Fruit fly (Drosophila melanogaster) whole organism, embryonic: ENCODE measurements around the gene Sec10.

Experiments
- B-H1 ChIP-seq: fragments of 200-800 bp; sonication (Bioruptor generic); IDR thresholded peaks from 3 replicates; pipeline ENCODE4 v1.3.6; 2022; ENCODE audit warnings: missing biosample characterization, missing genetic modification characterization
- CG10979 ChIP-seq: fragments of 200-800 bp; sonication (Bioruptor generic); optimal IDR thresholded peaks from 2 replicates; lab custom pipeline; 2018; ENCODE audit warnings: missing biosample characterization, mild to moderate bottlenecking, missing genetic modification characterization, moderate library complexity
- CG12219 ChIP-seq: fragments of 200-800 bp; sonication (Bioruptor generic); optimal IDR thresholded peaks from 3 replicates; lab custom pipeline; 2018; ENCODE audit warnings: missing biosample characterization, mild to moderate bottlenecking, missing genetic modification characterization
- CG13424 ChIP-seq: fragments of 200-800 bp; sonication (Bioruptor generic); optimal IDR thresholded peaks from 2 replicates; lab custom pipeline; 2019; ENCODE audit warnings: missing biosample characterization, mild to moderate bottlenecking, missing genetic modification characterization, moderate library complexity
- CG15696 ChIP-seq: fragments of 200-800 bp; sonication (Bioruptor generic); optimal IDR thresholded peaks from 2 replicates; lab custom pipeline; 2019; ENCODE audit warnings: missing biosample characterization, mild to moderate bottlenecking, missing genetic modification characterization, moderate library complexity
- CG1603 ChIP-seq: fragments of 200-800 bp; sonication (Bioruptor generic); optimal IDR thresholded peaks from 2 replicates; lab custom pipeline; 2019; ENCODE audit warnings: missing biosample characterization, mild to moderate bottlenecking, missing genetic modification characterization, moderate library complexity
- CG17361 ChIP-seq: fragments of 200-800 bp; sonication (Bioruptor generic); IDR thresholded peaks from 3 replicates; pipeline ENCODE4 v1.3.6; 2022; ENCODE audit warnings: missing biosample characterization, missing genetic modification characterization
- CG17385 ChIP-seq: fragments of 200-800 bp; sonication (Bioruptor generic); optimal IDR thresholded peaks from 3 replicates; lab custom pipeline; 2018; ENCODE audit warnings: missing biosample characterization, mild to moderate bottlenecking, missing genetic modification characterization
- CG2199 ChIP-seq: fragments of 200-800 bp; sonication (Bioruptor generic); IDR thresholded peaks from 3 replicates; pipeline ENCODE4 v1.3.6; 2022; ENCODE audit warnings: missing biosample characterization, missing genetic modification characterization
- CG3163 ChIP-seq: fragments of 200-800 bp; sonication (Bioruptor generic); optimal IDR thresholded peaks from 3 replicates; lab custom pipeline; 2016; ENCODE audit warnings: missing biosample characterization, missing genetic modification characterization
- CG4730 ChIP-seq: fragments of 200-800 bp; sonication (Bioruptor generic); IDR thresholded peaks from 2 replicates; pipeline ENCODE4 v1.3.6; 2022; ENCODE audit warnings: missing biosample characterization, missing genetic modification characterization
- CG4854 ChIP-seq: fragments of 200-800 bp; sonication (Bioruptor generic); optimal IDR thresholded peaks from 2 replicates; lab custom pipeline; 2016; ENCODE audit warnings: missing biosample characterization, missing genetic modification characterization, inconsistent platforms
- CG5180 ChIP-seq: fragments of 200-800 bp; sonication (Bioruptor generic); optimal IDR thresholded peaks from 3 replicates; lab custom pipeline; 2017; ENCODE audit warnings: missing biosample characterization, missing genetic modification characterization, mild to moderate bottlenecking, moderate library complexity, missing genetic modification reagents
- CG6813 ChIP-seq: fragments of 200-800 bp; sonication (Bioruptor generic); optimal IDR thresholded peaks from 2 replicates; lab custom pipeline; 2017; ENCODE audit warnings: missing biosample characterization, missing genetic modification characterization, mild to moderate bottlenecking, moderate library complexity, missing genetic modification reagents
- CG7745 ChIP-seq: fragments of 200-800 bp; sonication (Bioruptor generic); optimal IDR thresholded peaks from 2 replicates; lab custom pipeline; 2018; ENCODE audit warnings: missing biosample characterization, mild to moderate bottlenecking, missing genetic modification characterization, moderate library complexity
- CG7928 ChIP-seq: fragments of 200-800 bp; sonication (Bioruptor generic); optimal IDR thresholded peaks from 2 replicates; lab custom pipeline; 2017; ENCODE audit warnings: missing biosample characterization, mild to moderate bottlenecking, missing genetic modification characterization
- CHES-1-like ChIP-seq: fragments of 200-800 bp; sonication (Bioruptor generic); optimal IDR thresholded peaks from 2 replicates; lab custom pipeline; 2016; ENCODE audit warnings: missing biosample characterization, missing genetic modification characterization
- CoRest ChIP-seq: fragments of 200-800 bp; sonication (Bioruptor generic); optimal IDR thresholded peaks from 3 replicates; lab custom pipeline; 2018; ENCODE audit warnings: missing biosample characterization, mild to moderate bottlenecking, missing genetic modification characterization, moderate library complexity
- Dad ChIP-seq: fragments of 200-800 bp; sonication (Bioruptor generic); optimal IDR thresholded peaks from 3 replicates; lab custom pipeline; 2016; ENCODE audit warnings: missing biosample characterization, missing genetic modification characterization
- Fer2 ChIP-seq: fragments of 200-800 bp; sonication (Bioruptor generic); optimal IDR thresholded peaks from 2 replicates; lab custom pipeline; 2018; ENCODE audit warnings: missing biosample characterization, mild to moderate bottlenecking, missing genetic modification characterization, moderate library complexity
- H15 ChIP-seq: fragments of 200-800 bp; sonication (Bioruptor generic); IDR thresholded peaks from 3 replicates; pipeline ENCODE4 v1.3.6; 2022; ENCODE audit warnings: missing biosample characterization, missing genetic modification characterization
- Hey ChIP-seq: fragments of 200-800 bp; sonication (Bioruptor generic); optimal IDR thresholded peaks from 3 replicates; lab custom pipeline; 2018; ENCODE audit warnings: missing biosample characterization, mild to moderate bottlenecking, missing genetic modification characterization
- Hr3 ChIP-seq: fragments of 200-800 bp; sonication (Bioruptor generic); optimal IDR thresholded peaks from 3 replicates; lab custom pipeline; 2016; ENCODE audit warnings: missing biosample characterization, missing genetic modification characterization
- Mes4 ChIP-seq: fragments of 200-800 bp; sonication (Bioruptor generic); optimal IDR thresholded peaks from 2 replicates; lab custom pipeline; 2016; ENCODE audit warnings: missing biosample characterization, missing genetic modification characterization
- Optix ChIP-seq: fragments of 200-800 bp; sonication (Bioruptor generic); IDR thresholded peaks from 3 replicates; pipeline ENCODE4 v1.3.6; 2022; ENCODE audit warnings: missing biosample characterization, missing genetic modification characterization
- Sox102F ChIP-seq: fragments of 200-800 bp; sonication (Bioruptor generic); optimal IDR thresholded peaks from 2 replicates; lab custom pipeline; 2018; ENCODE audit warnings: missing biosample characterization, mild to moderate bottlenecking, missing genetic modification characterization, moderate library complexity
- Tbp ChIP-seq: fragments of >200 bp; optimal IDR thresholded peaks from 2 replicates; lab custom pipeline; 2018; ENCODE audit warnings: missing biosample characterization, missing genetic modification characterization
- Trl ChIP-seq, 3 experiments: fragments of >200 bp in 2 of 3; fragments of 200-800 bp in 1 of 3; sonication (Bioruptor generic) in 1 of 3; optimal IDR thresholded peaks; 2 replicates in 1 of 3; 3 replicates in 2 of 3; lab custom pipeline; 2016 to 2017; ENCODE audit warnings: missing biosample characterization in 1 of 3, missing genetic modification characterization in 1 of 3
- aop ChIP-seq: fragments of 200-800 bp; sonication (Bioruptor generic); IDR thresholded peaks from 2 replicates; pipeline ENCODE4 v1.3.6; 2022; ENCODE audit warnings: missing biosample characterization, missing genetic modification characterization
- caup ChIP-seq: fragments of 200-800 bp; sonication (Bioruptor generic); optimal IDR thresholded peaks from 3 replicates; lab custom pipeline; 2017; ENCODE audit warnings: missing biosample characterization, mild to moderate bottlenecking, missing genetic modification characterization, moderate library complexity; ENCODE audit not compliant: severe bottlenecking
- corto ChIP-seq: fragments of 200-800 bp; sonication (Bioruptor generic); optimal IDR thresholded peaks from 2 replicates; lab custom pipeline; 2016; ENCODE audit warnings: missing biosample characterization, mild to moderate bottlenecking, missing genetic modification characterization, moderate library complexity
- da ChIP-seq: fragments of 200-800 bp; sonication (Bioruptor generic); optimal IDR thresholded peaks from 2 replicates; lab custom pipeline; 2016; ENCODE audit warnings: missing biosample characterization, missing genetic modification characterization
- dan ChIP-seq: fragments of 200-800 bp; sonication (Bioruptor generic); IDR thresholded peaks from 2 replicates; pipeline ENCODE4 v1.3.6; 2022; ENCODE audit warnings: missing biosample characterization, missing genetic modification characterization
- dmrt11E ChIP-seq: fragments of 200-800 bp; sonication (Bioruptor generic); optimal IDR thresholded peaks from 3 replicates; lab custom pipeline; 2018; ENCODE audit warnings: missing biosample characterization, mild to moderate bottlenecking, missing genetic modification characterization, moderate library complexity
- gem ChIP-seq: fragments of 200-800 bp; sonication (Bioruptor generic); optimal IDR thresholded peaks from 2 replicates; lab custom pipeline; 2019; ENCODE audit warnings: missing biosample characterization, mild to moderate bottlenecking, missing genetic modification characterization, moderate library complexity
- her ChIP-seq: fragments of 200-800 bp; sonication (Bioruptor generic); optimal IDR thresholded peaks from 2 replicates; lab custom pipeline; 2016; ENCODE audit warnings: missing biosample characterization, missing genetic modification characterization
- ind ChIP-seq: fragments of 200-800 bp; sonication (Bioruptor generic); optimal IDR thresholded peaks from 3 replicates; lab custom pipeline; 2016; ENCODE audit warnings: missing biosample characterization, missing genetic modification characterization
- jing ChIP-seq: fragments of 200-800 bp; sonication (Bioruptor generic); optimal IDR thresholded peaks from 2 replicates; lab custom pipeline; 2018; ENCODE audit warnings: missing biosample characterization, mild to moderate bottlenecking, missing genetic modification characterization
- kay ChIP-seq: fragments of 200-800 bp; sonication (Bioruptor generic); optimal IDR thresholded peaks from 2 replicates; lab custom pipeline; 2016; ENCODE audit warnings: missing biosample characterization, missing genetic modification characterization
- lbe ChIP-seq: fragments of 200-800 bp; sonication (Bioruptor generic); optimal IDR thresholded peaks from 2 replicates; lab custom pipeline; 2016; ENCODE audit warnings: missing biosample characterization, mild to moderate bottlenecking, missing genetic modification characterization
- nau ChIP-seq: fragments of 200-800 bp; sonication (Bioruptor generic); optimal IDR thresholded peaks from 3 replicates; lab custom pipeline; 2017; ENCODE audit warnings: missing biosample characterization, mild to moderate bottlenecking, missing genetic modification characterization, missing genetic modification reagents
- phol ChIP-seq: fragments of 200-800 bp; sonication (Bioruptor generic); optimal IDR thresholded peaks from 3 replicates; lab custom pipeline; 2018; ENCODE audit warnings: missing biosample characterization, mild to moderate bottlenecking, missing genetic modification characterization, moderate library complexity
- sisA ChIP-seq: fragments of 200-800 bp; sonication (Bioruptor generic); IDR thresholded peaks from 2 replicates; pipeline ENCODE4 v1.3.6; 2022; ENCODE audit warnings: missing biosample characterization, missing genetic modification characterization
- sna ChIP-seq: fragments of 200-800 bp; sonication (Bioruptor generic); IDR thresholded peaks from 2 replicates; pipeline ENCODE4 v1.3.6; 2022; ENCODE audit warnings: missing biosample characterization, missing genetic modification characterization; ENCODE audit not compliant: partially characterized antibody
- sob ChIP-seq: fragments of 200-800 bp; sonication (Bioruptor generic); IDR thresholded peaks from 2 replicates; pipeline ENCODE4 v1.3.6; 2022; ENCODE audit warnings: missing biosample characterization, missing genetic modification characterization
- tap ChIP-seq: fragments of 200-800 bp; optimal IDR thresholded peaks from 3 replicates; lab custom pipeline; 2019; ENCODE audit warnings: missing biosample characterization, mild to moderate bottlenecking, missing genetic modification characterization, moderate library complexity
- tio ChIP-seq: fragments of 200-800 bp; sonication (Bioruptor generic); optimal IDR thresholded peaks from 2 replicates; lab custom pipeline; 2017; ENCODE audit warnings: missing biosample characterization, missing genetic modification characterization, inconsistent platforms
- ttk ChIP-seq: fragments of 200-800 bp; sonication (Bioruptor generic); IDR thresholded peaks from 2 replicates; pipeline ENCODE4 v2.1.2; 2022; ENCODE audit warnings: missing biosample characterization, missing genetic modification characterization
- wdn ChIP-seq: fragments of 200-800 bp; sonication (Bioruptor generic); IDR thresholded peaks from 2 replicates; pipeline ENCODE4 v1.3.6; 2022; ENCODE audit warnings: missing biosample characterization, missing genetic modification characterization
- wor ChIP-seq: fragments of 200-800 bp; sonication (Bioruptor generic); IDR thresholded peaks from 2 replicates; pipeline ENCODE4 v1.3.6; 2022; ENCODE audit warnings: missing biosample characterization, missing genetic modification characterization

Sec10 gene

DNA sequence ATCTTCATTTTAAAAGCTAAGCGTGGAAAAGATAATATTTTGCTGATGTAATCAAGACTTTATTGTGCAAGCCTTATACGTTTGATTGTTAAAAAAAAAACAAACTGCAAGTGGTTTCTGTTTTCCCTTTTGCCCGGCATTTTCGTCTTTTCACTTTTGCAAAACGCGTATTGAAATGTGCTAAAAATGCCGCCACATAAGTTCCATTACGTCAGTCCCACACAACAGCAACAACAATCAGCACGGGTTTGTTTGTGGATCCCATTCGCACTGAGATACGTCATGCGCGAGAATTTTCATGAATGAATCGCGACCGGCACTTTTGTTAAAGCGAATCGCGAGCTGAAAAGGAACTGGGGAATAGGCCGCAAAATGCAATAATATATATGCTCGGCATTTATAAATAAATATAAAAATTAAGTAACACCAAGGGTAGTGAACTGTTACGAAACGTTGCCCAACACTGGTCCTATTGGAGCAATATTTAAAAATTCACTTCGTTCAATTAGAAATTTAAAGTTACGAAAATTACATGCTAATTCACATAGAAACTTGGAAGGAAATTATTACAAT lies 28.5 kb upstream of the Sec10 start (continued):
- TF ChIP-seq CG17361 (GFP tag; lab: Robert Waterston, UW), result no peak
- TF ChIP-seq da, result no peak
- TF ChIP-seq sob (GFP tag; lab: Robert Waterston, UW), result no peak
- TF ChIP-seq Hr3, result peak; percentile 21
- TF ChIP-seq CG7928, result peak; percentile 5
- TF ChIP-seq dan (GFP tag; lab: Robert Waterston, UW), result no peak
- no peak for TF ChIP-seq Trl (optimal IDR thresholded peaks at IDR 0.05; lab: Kevin White, UChicago)
- peak; percentile 16 for TF ChIP-seq Trl (GFP tag; optimal IDR thresholded peaks at IDR 0.05; lab: Kevin White, UChicago)
- peak; percentile 52 for TF ChIP-seq CG1603 (tag; lab: Kevin White, UChicago)
- no peak for TF ChIP-seq CG4730 (GFP tag; lab: Robert Waterston, UW)
- peak; percentile 60 for TF ChIP-seq CG4854 (GFP tag; lab: Kevin White, UChicago)
- TF ChIP-seq ttk (GFP tag; lab: Robert Waterston, UW), result no peak
- no peak for TF ChIP-seq Optix (GFP tag; lab: Robert Waterston, UW)
- no peak for TF ChIP-seq CG3163 (GFP tag; lab: Kevin White, UChicago)
- no peak for TF ChIP-seq aop (GFP tag; lab: Robert Waterston, UW)
- no peak for TF ChIP-seq Hey (tag; lab: Kevin White, UChicago)
- TF ChIP-seq gem (tag; lab: Kevin White, UChicago), result peak; percentile 51
- TF ChIP-seq CG13424 (tag; lab: Kevin White, UChicago), result peak; percentile 50
- no peak for TF ChIP-seq jing
- TF ChIP-seq wor (GFP tag; lab: Robert Waterston, UW), result no peak
- TF ChIP-seq phol (tag; lab: Kevin White, UChicago), result peak; percentile 21
- peak; percentile 18 for TF ChIP-seq Mes4 (GFP tag; lab: Kevin White, UChicago)
- TF ChIP-seq CG5180 (GFP tag; lab: Kevin White, UChicago), result peak; percentile 16
- TF ChIP-seq CG7745, result no peak
- TF ChIP-seq CG6813 (GFP tag; lab: Kevin White, UChicago), result peak; percentile 25
- no peak for TF ChIP-seq her
- TF ChIP-seq nau, result no peak
- peak; percentile 42 for TF ChIP-seq ind
- TF ChIP-seq wdn (GFP tag; lab: Robert Waterston, UW), result no peak
- peak; percentile 19 for TF ChIP-seq Fer2
- TF ChIP-seq Sox102F (GFP tag; lab: Kevin White, UChicago), result peak; percentile 60
- TF ChIP-seq H15, result no peak
- TF ChIP-seq dmrt11E (tag; lab: Kevin White, UChicago), result peak; percentile 27
- peak; percentile 86 for TF ChIP-seq lbe (GFP tag; lab: Kevin White, UChicago)
- TF ChIP-seq Tbp, result no peak
- TF ChIP-seq CoRest (tag; lab: Kevin White, UChicago), result peak; percentile 4
- TF ChIP-seq kay (GFP tag; lab: Kevin White, UChicago), result peak; percentile 14
- TF ChIP-seq CG2199 (GFP tag; lab: Robert Waterston, UW), result no peak
- TF ChIP-seq caup (GFP tag; lab: Kevin White, UChicago), result peak; percentile 43
- peak; percentile 47 for TF ChIP-seq tap (tag; lab: Kevin White, UChicago)
- no peak for TF ChIP-seq B-H1 (GFP tag; lab: Robert Waterston, UW)
- TF ChIP-seq tio (GFP tag; lab: Kevin White, UChicago), result peak; percentile 7
- no peak for TF ChIP-seq sisA (GFP tag; lab: Robert Waterston, UW)
- peak; percentile 82 for TF ChIP-seq corto (GFP tag; lab: Kevin White, UChicago)
- peak; percentile 45 for TF ChIP-seq Dad (GFP tag; lab: Kevin White, UChicago)
- no peak for TF ChIP-seq CG15696 (tag; lab: Kevin White, UChicago)
- TF ChIP-seq CG10979 (tag; lab: Kevin White, UChicago), result peak; percentile 55
- TF ChIP-seq sna (GFP tag; lab: Robert Waterston, UW), result no peak
- TF ChIP-seq CG12219 (GFP tag; lab: Kevin White, UChicago), result peak; percentile 10
- peak; percentile 18 for TF ChIP-seq CHES-1-like (GFP tag; lab: Kevin White, UChicago)
- peak; percentile 75 for TF ChIP-seq CG17385 (GFP tag; lab: Kevin White, UChicago)
